Fruit fly (Drosophila melanogaster) whole organism, embryonic: ENCODE results near the gene Cad88C.

Experiments
- ATbp ChIP-seq: fragments of 200-800 bp; sonication (Bioruptor generic); optimal IDR thresholded peaks from 2 replicates; lab custom pipeline; 2017; ENCODE audit warnings: missing biosample characterization, mild to moderate bottlenecking, missing genetic modification characterization, missing genetic modification reagents
- BEAF-32 ChIP-seq: fragments of 200-800 bp; sonication (Bioruptor generic); optimal IDR thresholded peaks from 3 replicates; lab custom pipeline; 2017; ENCODE audit warnings: missing biosample characterization, missing genetic modification characterization, mild to moderate bottlenecking, moderate library complexity, missing genetic modification reagents
- CG10366 ChIP-seq: fragments of 200-800 bp; sonication (Bioruptor generic); IDR thresholded peaks from 2 replicates; pipeline ENCODE4 v1.3.6; 2022; ENCODE audit warnings: missing biosample characterization, missing genetic modification characterization
- CG11696 ChIP-seq: fragments of 200-800 bp; sonication (Bioruptor generic); IDR thresholded peaks from 2 replicates; pipeline ENCODE4 v1.3.6; 2022; ENCODE audit warnings: missing biosample characterization, missing genetic modification characterization
- CG17361 ChIP-seq: fragments of 200-800 bp; sonication (Bioruptor generic); IDR thresholded peaks from 3 replicates; pipeline ENCODE4 v1.3.6; 2022; ENCODE audit warnings: missing biosample characterization, missing genetic modification characterization
- CG18011 ChIP-seq: fragments of 200-800 bp; sonication (Bioruptor generic); optimal IDR thresholded peaks from 2 replicates; lab custom pipeline; 2017; ENCODE audit warnings: missing biosample characterization, missing genetic modification characterization, mild to moderate bottlenecking, moderate library complexity, missing genotype
- CG2202 ChIP-seq: fragments of 200-800 bp; sonication (Bioruptor generic); optimal IDR thresholded peaks from 2 replicates; lab custom pipeline; 2018; ENCODE audit warnings: missing biosample characterization, mild to moderate bottlenecking, missing genetic modification characterization
- CG2875 ChIP-seq: fragments of 200-800 bp; sonication (Bioruptor generic); optimal IDR thresholded peaks from 2 replicates; lab custom pipeline; 2017; ENCODE audit warnings: missing biosample characterization, mild to moderate bottlenecking, missing genetic modification characterization, missing genetic modification reagents
- CG31224 ChIP-seq: fragments of 200-800 bp; sonication (Bioruptor generic); IDR thresholded peaks from 2 replicates; pipeline ENCODE4 v1.3.6; 2022; ENCODE audit warnings: missing biosample characterization, missing genetic modification characterization
- CG32532 ChIP-seq: fragments of 200-800 bp; sonication (Bioruptor generic); IDR thresholded peaks from 2 replicates; pipeline ENCODE4 v1.3.6; 2022; ENCODE audit warnings: missing biosample characterization, missing genetic modification characterization
- CG4424 ChIP-seq: fragments of 200-800 bp; sonication (Bioruptor generic); optimal IDR thresholded peaks from 3 replicates; lab custom pipeline; 2016; ENCODE audit warnings: missing biosample characterization, missing genetic modification characterization
- CG4730 ChIP-seq: fragments of 200-800 bp; sonication (Bioruptor generic); IDR thresholded peaks from 2 replicates; pipeline ENCODE4 v1.3.6; 2022; ENCODE audit warnings: missing biosample characterization, missing genetic modification characterization
- CG6254 ChIP-seq: fragments of 200-800 bp; sonication (Bioruptor generic); optimal IDR thresholded peaks from 3 replicates; lab custom pipeline; 2017; ENCODE audit warnings: mild to moderate bottlenecking, missing biosample characterization, missing genetic modification reagents, missing genetic modification characterization
- CG8089 ChIP-seq: fragments of 200-800 bp; sonication (Bioruptor generic); optimal IDR thresholded peaks from 3 replicates; lab custom pipeline; 2016; ENCODE audit warnings: missing biosample characterization, missing genetic modification characterization
- CG8290 ChIP-seq, 3 experiments: fragments of 200-800 bp; sonication (Bioruptor generic); optimal IDR thresholded peaks; 2 replicates each; lab custom pipeline; 2016 to 2019; ENCODE audit warnings: missing biosample characterization in 3 of 3, missing genetic modification characterization in 3 of 3, mild to moderate bottlenecking in 2 of 3, moderate library complexity in 1 of 3
- CG8478 ChIP-seq: fragments of >200 bp; optimal IDR thresholded peaks from 2 replicates; lab custom pipeline; 2018
- CG9727 ChIP-seq: fragments of 200-800 bp; sonication (Bioruptor generic); optimal IDR thresholded peaks from 3 replicates; lab custom pipeline; 2017; ENCODE audit warnings: missing biosample characterization, mild to moderate bottlenecking, missing genetic modification characterization
- CrebB ChIP-seq: fragments of 200-800 bp; sonication (Bioruptor generic); optimal IDR thresholded peaks from 3 replicates; lab custom pipeline; 2018; ENCODE audit warnings: missing biosample characterization, mild to moderate bottlenecking, missing genetic modification characterization
- E2f2 ChIP-seq: fragments of 200-800 bp; sonication (Bioruptor generic); IDR thresholded peaks from 2 replicates; pipeline ENCODE4 v1.3.6; 2022; ENCODE audit warnings: missing biosample characterization, missing genetic modification characterization
- ERR ChIP-seq: fragments of 200-800 bp; sonication (Bioruptor generic); optimal IDR thresholded peaks from 2 replicates; lab custom pipeline; 2016; ENCODE audit warnings: missing biosample characterization, missing genetic modification characterization
- Lhr ChIP-seq: fragments of 200-800 bp; sonication (Bioruptor generic); optimal IDR thresholded peaks from 3 replicates; lab custom pipeline; 2017; ENCODE audit warnings: mild to moderate bottlenecking, missing biosample characterization, missing genetic modification reagents, missing genetic modification characterization
- Med ChIP-seq: fragments of 200-800 bp; sonication (Bioruptor generic); peaks from one replicate; lab custom pipeline; 2016; ENCODE audit warnings: missing biosample characterization, missing genetic modification characterization, mild to moderate bottlenecking, inconsistent platforms, moderate library complexity
- Nf-YC ChIP-seq: fragments of 200-800 bp; optimal IDR thresholded peaks from 3 replicates; lab custom pipeline; 2019; ENCODE audit warnings: missing biosample characterization, mild to moderate bottlenecking, missing genetic modification characterization, moderate library complexity
- Sox100B ChIP-seq: fragments of 200-800 bp; sonication (Bioruptor generic); optimal IDR thresholded peaks from 3 replicates; lab custom pipeline; 2018; ENCODE audit warnings: missing biosample characterization, mild to moderate bottlenecking, missing genetic modification characterization
- ab ChIP-seq: fragments of 200-800 bp; sonication (Bioruptor generic); optimal IDR thresholded peaks from 2 replicates; lab custom pipeline; 2016; ENCODE audit warnings: missing biosample characterization, missing genetic modification characterization
- ase ChIP-seq: fragments of 200-800 bp; sonication (Bioruptor generic); IDR thresholded peaks from 3 replicates; pipeline ENCODE4 v1.3.6; 2022; ENCODE audit warnings: missing biosample characterization, missing genetic modification characterization
- chif ChIP-seq, 2 experiments: fragments of 200-800 bp; sonication (Bioruptor generic); optimal IDR thresholded peaks; 3 replicates each; lab custom pipeline; 2016; ENCODE audit warnings: missing biosample characterization in 2 of 2, missing genetic modification characterization in 2 of 2
- chn ChIP-seq: fragments of 200-800 bp; sonication (Bioruptor generic); optimal IDR thresholded peaks from 2 replicates; lab custom pipeline; 2016; ENCODE audit warnings: missing biosample characterization, missing genetic modification characterization
- crol ChIP-seq: fragments of 200-800 bp; sonication (Bioruptor generic); IDR thresholded peaks from 2 replicates; pipeline ENCODE4 v1.3.6; 2022; ENCODE audit warnings: missing biosample characterization, missing genetic modification characterization
- disco-r ChIP-seq: fragments of 200-800 bp; sonication (Bioruptor generic); optimal IDR thresholded peaks from 2 replicates; lab custom pipeline; 2016; ENCODE audit warnings: missing biosample characterization, missing genetic modification characterization
- fd96Cb ChIP-seq: fragments of 200-800 bp; sonication (Bioruptor generic); optimal IDR thresholded peaks from 2 replicates; lab custom pipeline; 2018; ENCODE audit warnings: missing biosample characterization, mild to moderate bottlenecking, missing genetic modification characterization, moderate library complexity
- ftz-f1 ChIP-seq: fragments of 200-800 bp; sonication (Bioruptor generic); optimal IDR thresholded peaks from 2 replicates; lab custom pipeline; 2016; ENCODE audit warnings: missing biosample characterization, missing genetic modification characterization
- gem ChIP-seq: fragments of 200-800 bp; sonication (Bioruptor generic); optimal IDR thresholded peaks from 2 replicates; lab custom pipeline; 2019; ENCODE audit warnings: missing biosample characterization, mild to moderate bottlenecking, missing genetic modification characterization, moderate library complexity
- gro ChIP-seq: fragments of 200-800 bp; sonication (Bioruptor generic); optimal IDR thresholded peaks from 2 replicates; lab custom pipeline; 2016; ENCODE audit warnings: missing biosample characterization, missing genetic modification characterization
- gsb-n ChIP-seq: fragments of 200-800 bp; sonication (Bioruptor generic); optimal IDR thresholded peaks from 3 replicates; lab custom pipeline; 2018; ENCODE audit warnings: missing biosample characterization, mild to moderate bottlenecking, missing genetic modification characterization
- nau ChIP-seq: fragments of 200-800 bp; sonication (Bioruptor generic); optimal IDR thresholded peaks from 3 replicates; lab custom pipeline; 2017; ENCODE audit warnings: missing biosample characterization, mild to moderate bottlenecking, missing genetic modification characterization, missing genetic modification reagents
- nom ChIP-seq: fragments of 200-800 bp; sonication (Bioruptor generic); optimal IDR thresholded peaks from 2 replicates; lab custom pipeline; 2017; ENCODE audit warnings: missing biosample characterization, missing genetic modification characterization, mild to moderate bottlenecking, moderate library complexity, missing genetic modification reagents
- oc ChIP-seq: fragments of 200-800 bp; sonication (Bioruptor generic); optimal IDR thresholded peaks from 2 replicates; lab custom pipeline; 2018; ENCODE audit warnings: missing biosample characterization, mild to moderate bottlenecking, missing genetic modification characterization, moderate library complexity
- phol ChIP-seq: fragments of 200-800 bp; sonication (Bioruptor generic); optimal IDR thresholded peaks from 3 replicates; lab custom pipeline; 2018; ENCODE audit warnings: missing biosample characterization, mild to moderate bottlenecking, missing genetic modification characterization, moderate library complexity
- run ChIP-seq: fragments of 200-800 bp; sonication (Bioruptor generic); optimal IDR thresholded peaks from 3 replicates; lab custom pipeline; 2018; ENCODE audit warnings: missing biosample characterization, mild to moderate bottlenecking, missing genetic modification characterization
- sc ChIP-seq, 3 experiments: fragments of >200 bp in 2 of 3; fragments of 200-800 bp in 1 of 3; sonication (Bioruptor generic) in 1 of 3; optimal IDR thresholded peaks; 2 replicates in 2 of 3; 3 replicates in 1 of 3; lab custom pipeline; 2017; ENCODE audit warnings: mild to moderate bottlenecking in 1 of 3, missing biosample characterization in 1 of 3, missing genetic modification characterization in 1 of 3, missing genetic modification reagents in 1 of 3
- seq ChIP-seq: fragments of 200-800 bp; sonication (Bioruptor generic); IDR thresholded peaks from 2 replicates; pipeline ENCODE4 v1.3.6; 2022; ENCODE audit warnings: missing biosample characterization, missing genetic modification characterization
- shn ChIP-seq: fragments of 200-800 bp; sonication (Bioruptor generic); optimal IDR thresholded peaks from 3 replicates; lab custom pipeline; 2016; ENCODE audit warnings: missing biosample characterization, missing genetic modification characterization
- sima ChIP-seq: fragments of 200-800 bp; sonication (Bioruptor generic); optimal IDR thresholded peaks from 2 replicates; lab custom pipeline; 2016; ENCODE audit warnings: missing biosample characterization, missing genetic modification characterization
- slou ChIP-seq: fragments of 200-800 bp; sonication (Bioruptor generic); optimal IDR thresholded peaks from 3 replicates; lab custom pipeline; 2016; ENCODE audit warnings: missing biosample characterization, missing genetic modification characterization
- tio ChIP-seq: fragments of 200-800 bp; sonication (Bioruptor generic); optimal IDR thresholded peaks from 2 replicates; lab custom pipeline; 2017; ENCODE audit warnings: missing biosample characterization, missing genetic modification characterization, inconsistent platforms
- toy ChIP-seq: fragments of 200-800 bp; sonication (Bioruptor generic); IDR thresholded peaks from 2 replicates; pipeline ENCODE4 v1.3.6; 2022; ENCODE audit warnings: missing biosample characterization, missing genetic modification characterization
- yki ChIP-seq: fragments of >200 bp; optimal IDR thresholded peaks from 3 replicates; lab custom pipeline; 2018
- z ChIP-seq: fragments of 200-800 bp; sonication (Bioruptor generic); IDR thresholded peaks from 3 replicates; pipeline ENCODE4 v1.3.6; 2022; ENCODE audit warnings: missing biosample characterization, missing genetic modification characterization

Gene Cad88C

dm6 chr3R:14597935-14598424 lies 32.3 kb upstream of the Cad88C start (continued):
- no peak for TF ChIP-seq seq (GFP tag; lab: Robert Waterston, UW)
- TF ChIP-seq sima (GFP tag; lab: Kevin White, UChicago) = no peak
- peak; percentile 27 for TF ChIP-seq Lhr (GFP tag; lab: Kevin White, UChicago)
- peak; percentile 18 for TF ChIP-seq CG6254 (GFP tag; lab: Kevin White, UChicago)
- TF ChIP-seq shn (GFP tag; lab: Kevin White, UChicago) = no peak
- peak; percentile 38 for TF ChIP-seq ATbp (GFP tag; lab: Kevin White, UChicago)
- no peak for TF ChIP-seq CG31224 (GFP tag; lab: Robert Waterston, UW)
- no peak for TF ChIP-seq chn
- TF ChIP-seq nau (GFP tag; lab: Kevin White, UChicago) = peak; percentile 5
- no peak for TF ChIP-seq BEAF-32 (GFP tag; lab: Kevin White, UChicago)
- peak; percentile 72 for TF ChIP-seq gem (tag; lab: Kevin White, UChicago)
- TF ChIP-seq nom (GFP tag; lab: Kevin White, UChicago) = peak; percentile 7
- no peak for TF ChIP-seq toy (GFP tag; lab: Robert Waterston, UW)
- no peak for TF ChIP-seq CrebB
- peak; percentile 52 for TF ChIP-seq CG9727 (GFP tag; lab: Kevin White, UChicago)
- TF ChIP-seq CG4424 (GFP tag; lab: Kevin White, UChicago) = peak; percentile 53
- peak; percentile 38 for TF ChIP-seq fd96Cb (tag; lab: Kevin White, UChicago)
- no peak for TF ChIP-seq slou (GFP tag; lab: Kevin White, UChicago)
- peak; percentile 50 for TF ChIP-seq Sox100B
- TF ChIP-seq CG18011 (GFP tag; lab: Kevin White, UChicago) = no peak
- TF ChIP-seq CG2875 (GFP tag; lab: Kevin White, UChicago) = peak; percentile 1
- no peak for TF ChIP-seq CG32532 (GFP tag; lab: Robert Waterston, UW)
- TF ChIP-seq chif (GFP tag; optimal IDR thresholded peaks at IDR 0.05; lab: Kevin White, UChicago) = peak in 1 of 2 experiments; percentile 18
- TF ChIP-seq phol = peak; percentile 61
- peak; percentile 60 for TF ChIP-seq CG17361 (GFP tag; lab: Robert Waterston, UW)
- TF ChIP-seq CG11696 = no peak
- 0 out of 2 replicates have a peak, but pooled peaks have one; percentile 2 for TF ChIP-seq crol
- peak; percentile 19 for TF ChIP-seq tio (GFP tag; lab: Kevin White, UChicago)
- no peak for TF ChIP-seq CG8478 (lab: Kevin White, UChicago)
- TF ChIP-seq gsb-n (tag; lab: Kevin White, UChicago) = peak; percentile 26
- TF ChIP-seq CG4730 (GFP tag; lab: Robert Waterston, UW) = no peak
- peak; percentile 10 for TF ChIP-seq oc (tag; lab: Kevin White, UChicago)
- no peak for TF ChIP-seq ftz-f1

dm6 chr3R:14608892-14609692 lies 21.2 kb upstream of the Cad88C start, which contains the start of gene CG14853:
TSS of gene CG14853 (plus strand) at chr3R:14609642.
- TF ChIP-seq run (tag; lab: Kevin White, UChicago) (peak; percentile 40), CG8089 (peak; percentile 56), ase (GFP tag; lab: Robert Waterston, UW) (peak; percentile 67; the same call in 2 of the 3 replicates), crol (no peak), ab (no peak), CG2202 (tag; lab: Kevin White, UChicago) (peak; percentile 12), CG10366 (GFP tag; lab: Robert Waterston, UW) (peak; percentile 80), disco-r (GFP tag; lab: Kevin White, UChicago) (no peak), Med (GFP tag; lab: Kevin White, UChicago) (peak; percentile 94), CG8290 (GFP tag; optimal IDR thresholded peaks at IDR 0.05; lab: Kevin White, UChicago) (peak; percentile 15), CG8290 (tag; optimal IDR thresholded peaks at IDR 0.05; lab: Kevin White, UChicago) (peak; percentile 50 to 82), gro (GFP tag; lab: Kevin White, UChicago) (no peak), yki (lab: Kevin White, UChicago) (no peak), ERR (no peak), E2f2 (GFP tag; lab: Robert Waterston, UW) (peak; percentile 67; the same call in 1 of the 2 replicates), sc (optimal IDR thresholded peaks at IDR 0.05; lab: Kevin White, UChicago) (no peak), sc (GFP tag; optimal IDR thresholded peaks at IDR 0.05; lab: Kevin White, UChicago) (peak; percentile 74), z (peak; percentile 12; the same call in 1 of the 3 replicates), Nf-YC (tag; lab: Kevin White, UChicago) (peak; percentile 72)
